Fruit fly (Drosophila melanogaster): ENCODE data around the gene CG9121.
A peak's percentile ranks its signal among the peaks of the same experiment; 100 is the strongest.

CG9121 gene

dm6 chr2L:5093772-5094350, 43.0 kb upstream of the CG9121 start, which contains the start of gene CG5828 (continued):
- no peak for TF ChIP-seq Hr3 (GFP tag; optimal IDR thresholded peaks at IDR 0.05)
- TF ChIP-seq pzg (GFP tag; optimal IDR thresholded peaks at IDR 0.05), result peak; percentile 45
- TF ChIP-seq Doc2 (GFP tag; IDR thresholded peaks at IDR 0.05), result no peak
- no peak for TF ChIP-seq CG11723 (GFP tag; optimal IDR thresholded peaks at IDR 0.05)
- TF ChIP-seq usp (GFP tag; optimal IDR thresholded peaks at IDR 0.05), result no peak
- no peak for TF ChIP-seq z (GFP tag; IDR thresholded peaks at IDR 0.05)
- no peak for TF ChIP-seq CG7745 (tag; optimal IDR thresholded peaks at IDR 0.05)
- TF ChIP-seq CG2889 (GFP tag; IDR thresholded peaks at IDR 0.05), result no peak
- no peak for TF ChIP-seq HLHmδ (GFP tag; optimal IDR thresholded peaks at IDR 0.05)
- no peak for TF ChIP-seq fd3F (GFP tag; optimal IDR thresholded peaks at IDR 0.05)
- TF ChIP-seq tap (tag; optimal IDR thresholded peaks at IDR 0.05), result no peak
- TF ChIP-seq Asciz (GFP tag; optimal IDR thresholded peaks at IDR 0.05), result no peak
- no peak for TF ChIP-seq CG13775 (GFP tag; optimal IDR thresholded peaks at IDR 0.05)
- TF ChIP-seq E2f2 (GFP tag; IDR thresholded peaks at IDR 0.05), result peak; percentile 45; the same call in 1 of the 2 replicates
- no peak for TF ChIP-seq Hsf (GFP tag; optimal IDR thresholded peaks at IDR 0.05)
- no peak for TF ChIP-seq Oaz (GFP tag; IDR thresholded peaks at IDR 0.05)
- no peak for TF ChIP-seq CG31224 (GFP tag; IDR thresholded peaks at IDR 0.05)
- TF ChIP-seq gt (GFP tag; IDR thresholded peaks at IDR 0.05), result no peak
- TF ChIP-seq HmgD (GFP tag; optimal IDR thresholded peaks at IDR 0.05), result no peak
- no peak for TF ChIP-seq CG1529 (GFP tag; optimal IDR thresholded peaks at IDR 0.05)
- no peak for TF ChIP-seq CG7928 (GFP tag; optimal IDR thresholded peaks at IDR 0.05)
- TF ChIP-seq unpg (GFP tag; optimal IDR thresholded peaks at IDR 0.05), result no peak
- no peak for TF ChIP-seq HHEX (GFP tag; optimal IDR thresholded peaks at IDR 0.05)
- no peak for TF ChIP-seq lilli (GFP tag; optimal IDR thresholded peaks at IDR 0.05)
- TF ChIP-seq Poxn (GFP tag; IDR thresholded peaks at IDR 0.05), result no peak
- no peak for TF ChIP-seq pfk (GFP tag; optimal IDR thresholded peaks at IDR 0.05)
- peak; percentile 52 for TF ChIP-seq CG10462 (GFP tag; optimal IDR thresholded peaks at IDR 0.05)
- no peak for TF ChIP-seq Hr78 (GFP tag; optimal IDR thresholded peaks at IDR 0.05)
- TF ChIP-seq CG30403 (GFP tag; optimal IDR thresholded peaks at IDR 0.05), result no peak
- no peak for TF ChIP-seq CG4404 (GFP tag; IDR thresholded peaks at IDR 0.05)
- no peak for TF ChIP-seq CG9437 (GFP tag; optimal IDR thresholded peaks at IDR 0.05)
- TF ChIP-seq CG17328 (GFP tag; IDR thresholded peaks at IDR 0.05), result no peak
- no peak for TF ChIP-seq Eip74EF (GFP tag; optimal IDR thresholded peaks at IDR 0.05)
- TF ChIP-seq D19B (GFP tag; optimal IDR thresholded peaks at IDR 0.05), result no peak
- TF ChIP-seq trem (tag; optimal IDR thresholded peaks at IDR 0.05), result no peak
- TF ChIP-seq ab (GFP tag; optimal IDR thresholded peaks at IDR 0.05), result no peak
- no peak for TF ChIP-seq dysf (GFP tag; IDR thresholded peaks at IDR 0.05)
- TF ChIP-seq CG16815 (GFP tag; optimal IDR thresholded peaks at IDR 0.05), result no peak
- no peak for TF ChIP-seq Nf-YA (GFP tag; IDR thresholded peaks at IDR 0.05)
- no peak for TF ChIP-seq da (GFP tag; optimal IDR thresholded peaks at IDR 0.05)
- TF ChIP-seq CG6272 (GFP tag; IDR thresholded peaks at IDR 0.05), result no peak
- peak; percentile 15; the same call in 1 of the 2 replicates for TF ChIP-seq CG31441 (GFP tag; IDR thresholded peaks at IDR 0.05)
- no peak for TF ChIP-seq CG14014 (GFP tag; IDR thresholded peaks at IDR 0.05)
- no peak for TF ChIP-seq CG18764 (GFP tag; optimal IDR thresholded peaks at IDR 0.05)
- TF ChIP-seq danr (GFP tag; IDR thresholded peaks at IDR 0.05), result no peak
- no peak for TF ChIP-seq CG9876 (GFP tag; optimal IDR thresholded peaks at IDR 0.05)
- TF ChIP-seq C15 (GFP tag; IDR thresholded peaks at IDR 0.05), result no peak
- TF ChIP-seq hkb (optimal IDR thresholded peaks at IDR 0.05), result no peak
- no peak for TF ChIP-seq hkb (GFP tag; IDR thresholded peaks at IDR 0.05)
- TF ChIP-seq vvl (GFP tag; IDR thresholded peaks at IDR 0.05), result no peak; the same call in 1 of the 2 replicates
- peak; percentile 61 for TF ChIP-seq gfzf (GFP tag; optimal IDR thresholded peaks at IDR 0.05)
- TF ChIP-seq knrl (GFP tag; IDR thresholded peaks at IDR 0.05; ENCODE audit: partially characterized antibody), result peak; percentile 71; the same call in 2 of the 3 replicates

Measured in whole organism, embryonic.